Fruit fly (Drosophila melanogaster): Measurements from ENCODE around the gene CG34238.

The CG34238 gene

dm6 chr3L:10648431-10648830, 22.1 kb downstream of the CG34238 start:
- TF ChIP-seq h (GFP tag; optimal IDR thresholded peaks at IDR 0.05), result no peak
- no peak for TF ChIP-seq rgr (GFP tag; optimal IDR thresholded peaks at IDR 0.05)
- no peak for TF ChIP-seq GATAd (GFP tag; optimal IDR thresholded peaks at IDR 0.05)

- TF ChIP-seq CG32264 (GFP tag; optimal IDR thresholded peaks at IDR 0.05), result no peak
- TF ChIP-seq Hr78 (GFP tag; optimal IDR thresholded peaks at IDR 0.05), result no peak
- no peak for TF ChIP-seq lola (GFP tag; optimal IDR thresholded peaks at IDR 0.05)
- no peak for TF ChIP-seq h (GFP tag; optimal IDR thresholded peaks at IDR 0.05)
- TF ChIP-seq Mio (GFP tag; optimal IDR thresholded peaks at IDR 0.05), result no peak
- TF ChIP-seq dmrt93B (GFP tag; optimal IDR thresholded peaks at IDR 0.05), result no peak
- no peak for TF ChIP-seq tai (GFP tag; optimal IDR thresholded peaks at IDR 0.05)
- TF ChIP-seq foxo (GFP tag; optimal IDR thresholded peaks at IDR 0.05), result no peak
- no peak for TF ChIP-seq N (GFP tag; optimal IDR thresholded peaks at IDR 0.05)
- no peak for TF ChIP-seq Jra (GFP tag; optimal IDR thresholded peaks at IDR 0.05)
- no peak for TF ChIP-seq OdsH (GFP tag; optimal IDR thresholded peaks at IDR 0.05)
- TF ChIP-seq dl (GFP tag; optimal IDR thresholded peaks at IDR 0.05; ENCODE audit: insufficient read depth in 1 of 2, partially characterized antibody in 2 of 2), result no peak
- no peak for TF ChIP-seq Myc (optimal IDR thresholded peaks at IDR 0.05)
- no peak for TF ChIP-seq Hr83 (GFP tag; optimal IDR thresholded peaks at IDR 0.05; ENCODE audit: poor library complexity, severe bottlenecking)
- TF ChIP-seq Dif (GFP tag; optimal IDR thresholded peaks at IDR 0.05; ENCODE audit: partially characterized antibody), result no peak
Measured at dm6 chr3L:10651271-10651670, 25.0 kb downstream of the CG34238 start.

DNA sequence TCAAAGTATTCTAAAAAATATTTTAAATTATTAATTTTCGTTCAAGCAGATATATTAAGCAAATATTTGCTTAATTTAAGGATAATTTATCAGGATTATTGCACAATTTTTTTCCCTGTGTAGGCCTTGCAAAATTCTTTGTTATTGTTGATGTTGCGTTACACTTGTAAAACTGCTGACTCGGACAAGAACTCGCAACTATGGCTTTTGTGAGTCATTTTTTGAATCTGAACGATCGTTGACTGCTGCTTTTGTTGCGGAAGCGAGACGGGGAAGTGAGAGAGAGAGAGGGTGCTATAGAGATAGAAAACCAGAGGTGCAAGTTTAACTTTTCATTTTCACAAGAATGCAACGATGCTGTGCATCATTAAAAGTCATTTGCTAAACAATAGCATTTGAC, 26.2 kb downstream of the CG34238 start:
- TF ChIP-seq Dif (GFP tag; optimal IDR thresholded peaks at IDR 0.05; ENCODE audit: partially characterized antibody), result no peak
- TF ChIP-seq usp (GFP tag; optimal IDR thresholded peaks at IDR 0.05), result no peak

DNA sequence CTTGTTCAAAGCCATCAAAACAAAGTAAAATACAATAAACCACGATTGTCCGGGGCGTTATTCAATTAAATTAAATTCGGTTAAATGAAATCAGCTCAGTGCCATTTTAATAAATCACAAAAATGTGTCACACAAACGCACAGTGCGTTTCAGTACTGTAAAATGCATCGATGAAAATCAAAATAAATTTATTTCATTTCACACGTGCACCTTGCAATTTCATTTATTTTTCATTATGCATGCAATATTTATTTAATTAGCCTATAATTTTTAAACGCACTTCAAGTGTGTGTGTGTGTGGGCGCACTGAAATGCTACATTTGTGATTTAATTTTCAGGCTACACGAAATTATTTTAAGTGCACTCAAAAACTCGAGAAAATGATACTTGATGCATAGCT, 28.1 kb downstream of the CG34238 start:
- no peak for TF ChIP-seq woc (GFP tag; optimal IDR thresholded peaks at IDR 0.05)
- TF ChIP-seq dmrt93B (GFP tag; optimal IDR thresholded peaks at IDR 0.05), result no peak
- no peak for TF ChIP-seq foxo (GFP tag; optimal IDR thresholded peaks at IDR 0.05)
- no peak for TF ChIP-seq dl (GFP tag; optimal IDR thresholded peaks at IDR 0.05; ENCODE audit: insufficient read depth in 1 of 2, partially characterized antibody in 2 of 2)
- TF ChIP-seq ey (GFP tag; optimal IDR thresholded peaks at IDR 0.05), result no peak
- no peak for TF ChIP-seq CrebA (GFP tag; optimal IDR thresholded peaks at IDR 0.05; ENCODE audit: borderline replicate concordance)
- TF ChIP-seq br (GFP tag; optimal IDR thresholded peaks at IDR 0.05), result no peak
- no peak for TF ChIP-seq CG32264 (GFP tag; optimal IDR thresholded peaks at IDR 0.05)
- TF ChIP-seq Myc (optimal IDR thresholded peaks at IDR 0.05), result no peak
- TF ChIP-seq Rel (GFP tag; optimal IDR thresholded peaks at IDR 0.05), result no peak
- no peak for TF ChIP-seq Rel (tag; optimal IDR thresholded peaks at IDR 0.05)
- no peak for TF ChIP-seq CG9705 (GFP tag; optimal IDR thresholded peaks at IDR 0.05)
- TF ChIP-seq lola (GFP tag; optimal IDR thresholded peaks at IDR 0.05), result no peak

dm6 chr3L:10656451-10657198, 30.3 kb downstream of the CG34238 start:
- peak in 1 of 2 experiments; percentile 11 for TF ChIP-seq foxo (GFP tag; optimal IDR thresholded peaks at IDR 0.05)
- no peak for TF ChIP-seq psq (GFP tag; optimal IDR thresholded peaks at IDR 0.05)
- TF ChIP-seq pan (optimal IDR thresholded peaks at IDR 0.05), result no peak
- no peak for TF ChIP-seq HLH106 (tag; optimal IDR thresholded peaks at IDR 0.05)
- peak; percentile 12 for TF ChIP-seq sv (GFP tag; optimal IDR thresholded peaks at IDR 0.05)
- TF ChIP-seq OdsH (GFP tag; optimal IDR thresholded peaks at IDR 0.05), result peak; percentile 46
- no peak for TF ChIP-seq Vsx2 (GFP tag; optimal IDR thresholded peaks at IDR 0.05; ENCODE audit: partially characterized antibody)
- no peak for TF ChIP-seq dl (GFP tag; optimal IDR thresholded peaks at IDR 0.05; ENCODE audit: insufficient read depth in 1 of 2, partially characterized antibody in 2 of 2)
- TF ChIP-seq GATAd (GFP tag; optimal IDR thresholded peaks at IDR 0.05), result no peak
- no peak for TF ChIP-seq brk (GFP tag; optimal IDR thresholded peaks at IDR 0.05)
- peak; percentile 36 for TF ChIP-seq br (GFP tag; optimal IDR thresholded peaks at IDR 0.05)
- peak; percentile 23 for TF ChIP-seq h (GFP tag; optimal IDR thresholded peaks at IDR 0.05)
- peak; percentile 21 for TF ChIP-seq fru (GFP tag; optimal IDR thresholded peaks at IDR 0.05)
- peak; percentile 19 for TF ChIP-seq Hnf4 (GFP tag; optimal IDR thresholded peaks at IDR 0.05)
- no peak for TF ChIP-seq tai (GFP tag; optimal IDR thresholded peaks at IDR 0.05)
- TF ChIP-seq Mio (GFP tag; optimal IDR thresholded peaks at IDR 0.05), result no peak
- no peak for TF ChIP-seq Dif (GFP tag; optimal IDR thresholded peaks at IDR 0.05; ENCODE audit: partially characterized antibody)
- peak; percentile 25 for TF ChIP-seq rgr (GFP tag; optimal IDR thresholded peaks at IDR 0.05)
- TF ChIP-seq Hr83 (GFP tag; optimal IDR thresholded peaks at IDR 0.05; ENCODE audit: poor library complexity, severe bottlenecking), result peak; percentile 57
- no peak for TF ChIP-seq CrebA (GFP tag; optimal IDR thresholded peaks at IDR 0.05; ENCODE audit: borderline replicate concordance)

Measured in whole organism, wandering third instar larva.